Worm (Caenorhabditis elegans) whole organism, L4/young adult: ENCODE results near the gene mcm-10.

Experiments used
- W03F9.2 ChIP-seq: fragments of 150-350 bp; optimal IDR thresholded peaks from 2 replicates; lab custom pipeline; 2014; ENCODE audit warnings: missing biosample characterization, missing genetic modification characterization
- dao-5 ChIP-seq: sonication (generic microtip); optimal IDR thresholded peaks from 2 replicates; lab custom pipeline; 2016; ENCODE audit warnings: missing genotype, missing genetic modification characterization, moderate library complexity, missing compliant biosample characterization
- him-1 ChIP-seq: sonication (generic microtip); optimal IDR thresholded peaks from 2 replicates; lab custom pipeline; 2016; ENCODE audit warnings: missing genotype, missing genetic modification reagents, missing genetic modification characterization, missing compliant biosample characterization

- TF ChIP-seq him-1 (tag; lab: Kevin White, UChicago) (no peak), W03F9.2 (tag; lab: Kevin White, UChicago) (no peak), dao-5 (tag; lab: Kevin White, UChicago) (no peak)
These were observed 44.0 kb downstream of the mcm-10 start for ce11 chrIII:11361394-11361793.
